Fruit fly (Drosophila melanogaster): ENCODE results near the gene Alg10.

The Alg10 gene

dm6 chr3L:11164899-11165298 is at the start of gene Alg10:
Gene Alg10 (plus strand): TSS chr3L:11164971.
- TF ChIP-seq h (optimal IDR thresholded peaks at IDR 0.05) (no peak), psq (optimal IDR thresholded peaks at IDR 0.05) (no peak), insv (optimal IDR thresholded peaks at IDR 0.05) (no peak), ttk (optimal IDR thresholded peaks at IDR 0.05) (no peak), Myc (optimal IDR thresholded peaks at IDR 0.05) (no peak), Sin3A (optimal IDR thresholded peaks at IDR 0.05) (no peak)

dm6 chr3L:11117733-11118132 is 47.0 kb upstream of the Alg10 start:
- TF ChIP-seq Myc (optimal IDR thresholded peaks at IDR 0.05): no peak
- no peak for TF ChIP-seq psq (optimal IDR thresholded peaks at IDR 0.05)
- TF ChIP-seq Sin3A (optimal IDR thresholded peaks at IDR 0.05): no peak
- no peak for TF ChIP-seq h (optimal IDR thresholded peaks at IDR 0.05)
- TF ChIP-seq insv (optimal IDR thresholded peaks at IDR 0.05): no peak

DNA sequence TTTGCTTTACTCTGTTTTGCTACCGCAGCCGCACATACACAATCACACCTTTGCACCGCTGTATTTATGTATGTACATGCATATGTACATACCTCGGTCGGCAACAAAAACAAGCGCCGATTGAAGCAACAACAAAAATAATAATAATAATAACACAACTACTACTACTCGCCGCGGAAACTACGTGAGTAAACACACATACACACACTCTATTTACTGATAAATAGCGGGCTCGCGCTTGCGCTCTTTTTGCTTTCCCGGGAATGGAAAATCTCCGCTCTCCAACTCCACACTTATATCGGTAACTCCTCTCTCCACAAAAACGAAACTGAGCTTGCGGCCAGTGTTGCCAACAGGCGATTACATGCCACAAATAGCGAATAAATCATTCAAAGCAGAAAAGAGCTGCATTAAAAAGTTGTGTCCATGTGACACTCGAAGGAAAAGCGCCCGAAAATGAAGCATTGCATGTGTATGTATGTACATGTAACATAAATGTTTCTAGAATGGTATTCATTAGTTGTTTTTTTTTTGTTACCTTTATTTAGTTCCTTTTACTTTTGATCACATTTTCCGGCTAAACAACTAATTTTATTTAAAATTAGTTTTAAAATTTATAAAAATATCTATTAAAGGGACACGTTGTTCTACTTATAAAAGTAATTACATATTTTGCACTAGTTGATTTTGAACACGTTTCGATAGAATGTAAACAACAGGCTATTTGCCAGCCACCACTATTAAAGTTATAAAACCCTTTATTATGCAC is 46.0 kb upstream of the Alg10 start:
- TF ChIP-seq Sin3A (optimal IDR thresholded peaks at IDR 0.05) (no peak), h (optimal IDR thresholded peaks at IDR 0.05) (no peak), Myc (optimal IDR thresholded peaks at IDR 0.05) (no peak), psq (optimal IDR thresholded peaks at IDR 0.05) (no peak), ttk (optimal IDR thresholded peaks at IDR 0.05) (no peak), insv (optimal IDR thresholded peaks at IDR 0.05) (no peak)

DNA sequence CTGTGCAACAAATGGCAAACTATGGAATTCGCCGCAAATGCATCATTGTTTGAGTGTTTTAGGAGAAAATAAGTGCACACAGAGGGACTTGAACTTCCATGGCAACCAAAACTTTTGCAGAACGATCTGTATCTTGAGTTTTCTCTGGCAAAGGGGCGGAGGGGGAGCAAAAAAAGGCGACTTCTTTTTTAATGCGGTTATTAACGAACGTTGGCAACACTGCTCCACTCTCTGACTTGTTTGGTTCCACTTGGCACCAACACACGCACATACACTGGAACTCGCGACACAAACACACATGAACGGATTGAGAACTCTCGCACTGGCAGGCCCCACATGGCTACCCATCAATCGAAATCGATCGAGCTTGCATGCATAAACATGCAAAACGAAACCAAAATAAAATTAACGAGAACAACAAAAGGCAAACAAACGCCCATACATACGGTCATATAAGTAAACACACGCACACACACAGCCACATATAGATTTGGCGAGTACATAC is 45.3 kb upstream of the Alg10 start:
- TF ChIP-seq Sin3A (optimal IDR thresholded peaks at IDR 0.05): no peak
- TF ChIP-seq ttk (optimal IDR thresholded peaks at IDR 0.05): no peak
- no peak for TF ChIP-seq Myc (optimal IDR thresholded peaks at IDR 0.05)
- no peak for TF ChIP-seq h (optimal IDR thresholded peaks at IDR 0.05)

DNA sequence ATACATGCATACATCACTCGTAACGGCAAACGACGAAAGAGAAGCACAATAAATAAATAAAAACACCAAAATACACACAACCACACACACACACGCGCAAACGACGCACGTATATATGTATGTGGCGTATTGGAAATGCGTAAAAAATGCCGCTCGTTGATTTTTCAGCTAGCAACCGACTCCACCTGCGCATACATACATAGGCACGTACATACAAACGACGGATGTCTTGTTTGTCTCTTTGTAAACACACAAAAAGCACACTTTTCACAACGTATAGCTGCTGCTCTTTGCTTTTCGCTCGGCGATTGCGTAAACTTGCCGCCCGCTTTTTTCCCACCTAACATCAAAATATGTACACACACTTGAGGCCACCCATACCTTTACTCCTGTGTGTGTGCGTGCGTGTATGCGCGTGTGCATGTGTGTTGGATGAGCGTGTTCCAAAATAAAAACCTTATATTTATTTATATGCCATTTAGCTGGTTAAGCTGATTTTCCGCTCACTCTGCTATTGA is 44.8 kb upstream of the Alg10 start:
- TF ChIP-seq insv (optimal IDR thresholded peaks at IDR 0.05): no peak
- TF ChIP-seq Sin3A (optimal IDR thresholded peaks at IDR 0.05): no peak
- TF ChIP-seq ttk (optimal IDR thresholded peaks at IDR 0.05): no peak
- TF ChIP-seq Myc (optimal IDR thresholded peaks at IDR 0.05): no peak
- TF ChIP-seq h (optimal IDR thresholded peaks at IDR 0.05): no peak
- TF ChIP-seq psq (optimal IDR thresholded peaks at IDR 0.05): no peak

DNA sequence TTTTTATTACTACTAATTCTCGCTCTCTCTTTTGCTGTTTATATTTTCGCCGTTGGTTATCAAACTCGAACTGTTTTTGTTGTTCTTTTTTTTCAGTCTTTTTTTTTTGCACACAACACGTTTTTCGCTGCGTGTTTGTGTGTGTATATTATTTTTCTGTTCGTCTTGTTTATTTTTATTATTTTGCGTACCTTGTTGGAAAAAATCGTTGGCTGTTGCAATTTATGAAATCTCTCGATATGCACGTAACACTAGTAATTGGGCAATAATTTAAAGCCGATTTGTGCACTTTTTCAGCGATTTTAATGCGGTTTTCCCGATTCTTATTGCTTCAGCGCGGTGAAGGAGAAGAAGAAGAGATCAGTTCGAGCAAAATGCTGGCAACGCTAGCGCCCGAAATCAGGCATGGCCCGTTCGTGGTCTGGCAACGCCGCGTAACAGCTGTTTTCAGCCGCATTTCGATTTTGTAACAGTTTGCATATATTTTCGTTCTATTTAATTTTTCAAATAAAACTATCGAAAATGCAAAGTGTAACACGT is 44.3 kb upstream of the Alg10 start, which contains the start of the genes FoxK and mRpL2:
Gene FoxK (minus strand): TSS at position 365 of the 540 bp plus-strand sequence.
Gene mRpL2 (plus strand): TSS at position 429 of the 540 bp plus-strand sequence.
- TF ChIP-seq Sin3A (optimal IDR thresholded peaks at IDR 0.05) (no peak), psq (optimal IDR thresholded peaks at IDR 0.05) (no peak), ttk (optimal IDR thresholded peaks at IDR 0.05) (no peak), h (optimal IDR thresholded peaks at IDR 0.05) (no peak), Myc (optimal IDR thresholded peaks at IDR 0.05) (no peak), insv (optimal IDR thresholded peaks at IDR 0.05) (no peak)

- TF ChIP-seq insv (optimal IDR thresholded peaks at IDR 0.05) (no peak), Sin3A (optimal IDR thresholded peaks at IDR 0.05) (no peak), psq (optimal IDR thresholded peaks at IDR 0.05) (no peak), h (optimal IDR thresholded peaks at IDR 0.05) (no peak), ttk (optimal IDR thresholded peaks at IDR 0.05) (no peak), Myc (optimal IDR thresholded peaks at IDR 0.05) (no peak)
Observed at dm6 chr3L:11123088-11123487, 41.7 kb upstream of the Alg10 start, which contains the start of the genes Ufd1 and NaPi-III. Gene Ufd1 (minus strand): TSS chr3L:11123216. Gene NaPi-III (plus strand): TSS chr3L:11123348.

- no peak for TF ChIP-seq Sin3A (optimal IDR thresholded peaks at IDR 0.05)
Observed at dm6 chr3L:11123598-11124284, 41.0 kb upstream of the Alg10 start.

- TF ChIP-seq h (optimal IDR thresholded peaks at IDR 0.05) (no peak), psq (optimal IDR thresholded peaks at IDR 0.05) (no peak), Myc (optimal IDR thresholded peaks at IDR 0.05) (no peak), Sin3A (optimal IDR thresholded peaks at IDR 0.05) (no peak), insv (optimal IDR thresholded peaks at IDR 0.05) (no peak)
Observed at dm6 chr3L:11124439-11124838, 40.3 kb upstream of the Alg10 start.

DNA sequence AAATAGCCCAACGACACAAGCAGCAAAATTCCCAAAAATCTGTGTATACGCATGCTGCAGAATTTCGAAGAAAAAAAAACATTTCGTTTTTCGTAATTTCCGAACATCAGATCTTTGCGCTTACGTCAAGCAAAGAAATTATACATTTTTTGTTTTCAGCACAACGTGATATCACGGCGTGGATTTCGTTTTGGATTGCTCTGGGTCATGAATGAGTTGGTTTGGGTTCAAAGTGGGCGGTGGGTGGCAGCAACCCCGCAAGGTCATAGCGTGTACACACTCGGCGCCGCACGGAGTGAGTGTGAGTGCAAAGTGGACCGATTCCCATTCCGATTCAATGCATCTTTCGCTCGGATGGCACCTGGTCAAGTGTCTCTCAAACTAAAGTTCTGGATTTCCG is 39.9 kb upstream of the Alg10 start:
- TF ChIP-seq h (optimal IDR thresholded peaks at IDR 0.05) (no peak), Sin3A (optimal IDR thresholded peaks at IDR 0.05) (no peak), Myc (optimal IDR thresholded peaks at IDR 0.05) (no peak), ttk (optimal IDR thresholded peaks at IDR 0.05) (no peak), psq (optimal IDR thresholded peaks at IDR 0.05) (no peak), insv (optimal IDR thresholded peaks at IDR 0.05) (no peak)

DNA sequence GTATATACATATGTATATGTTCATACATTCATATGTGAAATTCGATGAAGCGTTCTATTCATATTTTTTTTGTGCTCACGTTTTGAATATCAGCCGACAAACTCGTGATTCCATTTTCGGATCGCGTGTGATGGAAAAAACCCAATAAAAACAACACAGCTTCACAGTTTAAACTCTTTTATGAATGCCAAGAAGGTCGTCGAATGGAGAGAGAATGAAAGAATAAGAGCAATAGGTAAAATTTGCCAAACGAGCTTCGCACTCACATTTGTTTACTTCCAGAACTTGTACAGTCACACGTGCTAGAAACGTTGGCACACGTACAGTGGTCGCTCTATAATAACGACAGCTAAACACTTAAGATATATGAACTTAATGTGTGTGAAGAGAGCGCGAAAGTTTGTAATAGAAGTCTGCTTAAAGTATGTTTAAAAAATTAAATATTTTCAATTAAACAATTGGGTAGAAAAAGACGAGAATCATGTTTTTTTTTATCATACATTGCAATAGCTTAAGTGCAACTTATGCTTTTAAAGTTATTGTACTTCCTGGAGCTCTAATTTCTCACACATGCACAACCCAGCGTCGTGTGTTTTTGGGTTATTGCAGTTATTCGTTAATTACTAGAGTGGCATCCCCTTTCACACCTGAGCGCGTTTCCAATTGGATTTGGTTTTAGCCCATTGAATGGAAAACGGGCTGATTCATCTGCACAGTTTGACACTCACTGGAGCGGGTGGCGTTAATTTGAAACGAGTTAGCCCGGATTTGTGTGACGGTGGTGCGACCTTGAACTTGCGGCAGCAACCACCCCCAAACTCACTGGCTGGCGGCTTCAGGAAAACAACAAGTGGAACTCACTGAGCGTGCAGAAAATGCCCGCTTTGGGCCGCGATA is 38.9 kb upstream of the Alg10 start:
- no peak for TF ChIP-seq Myc (optimal IDR thresholded peaks at IDR 0.05)
- no peak for TF ChIP-seq ttk (optimal IDR thresholded peaks at IDR 0.05)
- no peak for TF ChIP-seq insv (optimal IDR thresholded peaks at IDR 0.05)
- TF ChIP-seq Sin3A (optimal IDR thresholded peaks at IDR 0.05): no peak
- TF ChIP-seq h (optimal IDR thresholded peaks at IDR 0.05): no peak

Data from Kc167 (cell line).